Worm (Caenorhabditis elegans) whole organism, early embryonic: ENCODE data around the gene hcp-3.

ENCODE experiments used
- aly-1 ChIP-seq: sonication (generic microtip); optimal IDR thresholded peaks from 2 replicates; lab custom pipeline; 2016; ENCODE audit warnings: missing genetic modification characterization, missing compliant biosample characterization
- ama-1 ChIP-seq: fragments of 150-350 bp; optimal IDR thresholded peaks from 2 replicates; lab custom pipeline; 2014

DNA sequence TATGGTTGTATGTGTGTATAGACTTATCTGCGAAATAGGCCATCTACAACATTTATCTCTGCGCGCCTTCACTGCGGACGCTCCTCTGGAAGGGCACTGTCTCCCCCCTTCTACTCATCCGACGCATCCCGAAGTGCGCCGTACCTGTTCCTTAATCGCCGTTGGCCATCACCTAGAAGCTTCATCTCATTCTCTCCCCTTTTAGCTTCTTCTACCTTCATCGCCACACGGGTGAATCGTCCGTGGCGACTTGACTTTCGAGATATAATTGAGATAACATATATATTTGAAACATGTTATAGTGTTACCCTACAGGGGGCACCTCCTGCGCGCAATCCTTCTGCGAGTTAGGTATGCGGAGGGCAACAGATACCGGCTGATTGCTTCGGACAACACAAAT is 25.8 kb upstream of the hcp-3 start:
- TF ChIP-seq aly-1 (tag; lab: Kevin White, UChicago) (no peak), ama-1 (no peak)
